Fruit fly (Drosophila melanogaster): ENCODE results near the gene CG44869.
A peak's percentile ranks its signal among the peaks of the same experiment; 100 is the strongest.

Gene CG44869

dm6 chr2L:15401860-15402259 lies 16.3 kb downstream of the CG44869 start:
- TF ChIP-seq EcR (GFP tag; optimal IDR thresholded peaks at IDR 0.05) (no peak), Dll (optimal IDR thresholded peaks at IDR 0.05) (no peak), psq (optimal IDR thresholded peaks at IDR 0.05) (no peak), CG8478 (optimal IDR thresholded peaks at IDR 0.05) (no peak), usp (GFP tag; optimal IDR thresholded peaks at IDR 0.05) (no peak), pan (optimal IDR thresholded peaks at IDR 0.05) (no peak)

dm6 chr2L:15400306-15400851 lies 17.8 kb downstream of the CG44869 start:
- TF ChIP-seq pan (optimal IDR thresholded peaks at IDR 0.05) (no peak), psq (optimal IDR thresholded peaks at IDR 0.05) (no peak), CG8478 (optimal IDR thresholded peaks at IDR 0.05) (no peak), Dll (optimal IDR thresholded peaks at IDR 0.05) (no peak), EcR (GFP tag; optimal IDR thresholded peaks at IDR 0.05) (no peak), usp (GFP tag; optimal IDR thresholded peaks at IDR 0.05) (no peak)

- no peak for TF ChIP-seq CG8478 (optimal IDR thresholded peaks at IDR 0.05)
- no peak for TF ChIP-seq usp (GFP tag; optimal IDR thresholded peaks at IDR 0.05)
- TF ChIP-seq psq (optimal IDR thresholded peaks at IDR 0.05): no peak
- no peak for TF ChIP-seq pan (optimal IDR thresholded peaks at IDR 0.05)
- no peak for TF ChIP-seq EcR (GFP tag; optimal IDR thresholded peaks at IDR 0.05)
- TF ChIP-seq Dll (optimal IDR thresholded peaks at IDR 0.05): no peak
Observed at dm6 chr2L:15396796-15397195, 21.4 kb downstream of the CG44869 start.

dm6 chr2L:15392371-15392770 lies 25.8 kb downstream of the CG44869 start:
- TF ChIP-seq usp (GFP tag; optimal IDR thresholded peaks at IDR 0.05): no peak
- TF ChIP-seq EcR (GFP tag; optimal IDR thresholded peaks at IDR 0.05): no peak
- TF ChIP-seq pan (optimal IDR thresholded peaks at IDR 0.05): no peak
- TF ChIP-seq Dll (optimal IDR thresholded peaks at IDR 0.05): no peak
- no peak for TF ChIP-seq CG8478 (optimal IDR thresholded peaks at IDR 0.05)
- TF ChIP-seq psq (optimal IDR thresholded peaks at IDR 0.05): no peak

dm6 chr2L:15390421-15390820 lies 27.7 kb downstream of the CG44869 start:
- TF ChIP-seq CG8478 (optimal IDR thresholded peaks at IDR 0.05) (no peak), pan (optimal IDR thresholded peaks at IDR 0.05) (no peak), Dll (optimal IDR thresholded peaks at IDR 0.05) (no peak), psq (optimal IDR thresholded peaks at IDR 0.05) (no peak), EcR (GFP tag; optimal IDR thresholded peaks at IDR 0.05) (no peak), usp (GFP tag; optimal IDR thresholded peaks at IDR 0.05) (no peak)

- TF ChIP-seq pan (optimal IDR thresholded peaks at IDR 0.05) (no peak), EcR (GFP tag; optimal IDR thresholded peaks at IDR 0.05) (no peak), psq (optimal IDR thresholded peaks at IDR 0.05) (no peak), Dll (optimal IDR thresholded peaks at IDR 0.05) (no peak), CG8478 (optimal IDR thresholded peaks at IDR 0.05) (no peak), usp (GFP tag; optimal IDR thresholded peaks at IDR 0.05) (no peak)
Observed at dm6 chr2L:15388980-15389379, 29.2 kb downstream of the CG44869 start.

- peak; percentile 64 for TF ChIP-seq pan (optimal IDR thresholded peaks at IDR 0.05)
- TF ChIP-seq Dll (optimal IDR thresholded peaks at IDR 0.05): no peak
- no peak for TF ChIP-seq CG8478 (optimal IDR thresholded peaks at IDR 0.05)
- no peak for TF ChIP-seq EcR (GFP tag; optimal IDR thresholded peaks at IDR 0.05)
- no peak for TF ChIP-seq usp (GFP tag; optimal IDR thresholded peaks at IDR 0.05)
- TF ChIP-seq psq (optimal IDR thresholded peaks at IDR 0.05): no peak
Observed at dm6 chr2L:15387886-15388605, 30.1 kb downstream of the CG44869 start.

- TF ChIP-seq usp (GFP tag; optimal IDR thresholded peaks at IDR 0.05) (no peak), EcR (GFP tag; optimal IDR thresholded peaks at IDR 0.05) (no peak), pan (optimal IDR thresholded peaks at IDR 0.05) (no peak), psq (optimal IDR thresholded peaks at IDR 0.05) (no peak), Dll (optimal IDR thresholded peaks at IDR 0.05) (no peak)
Observed at dm6 chr2L:15386749-15387148, 31.4 kb downstream of the CG44869 start.

- TF ChIP-seq psq (optimal IDR thresholded peaks at IDR 0.05) (no peak), CG8478 (optimal IDR thresholded peaks at IDR 0.05) (no peak), Dll (optimal IDR thresholded peaks at IDR 0.05) (no peak), usp (GFP tag; optimal IDR thresholded peaks at IDR 0.05) (no peak), EcR (GFP tag; optimal IDR thresholded peaks at IDR 0.05) (no peak), pan (optimal IDR thresholded peaks at IDR 0.05) (no peak)
Observed at dm6 chr2L:15386075-15386474, 32.1 kb downstream of the CG44869 start.

- TF ChIP-seq CG8478 (optimal IDR thresholded peaks at IDR 0.05) (no peak), usp (GFP tag; optimal IDR thresholded peaks at IDR 0.05) (no peak)
Observed at dm6 chr2L:15385340-15385739, 32.8 kb downstream of the CG44869 start.

dm6 chr2L:15383026-15383575 lies 35.1 kb downstream of the CG44869 start:
- TF ChIP-seq CG8478 (optimal IDR thresholded peaks at IDR 0.05) (no peak), Dll (optimal IDR thresholded peaks at IDR 0.05) (no peak), EcR (GFP tag; optimal IDR thresholded peaks at IDR 0.05) (no peak), pan (optimal IDR thresholded peaks at IDR 0.05) (no peak), psq (optimal IDR thresholded peaks at IDR 0.05) (no peak), usp (GFP tag; optimal IDR thresholded peaks at IDR 0.05) (no peak)

dm6 chr2L:15371939-15372338 lies 46.2 kb downstream of the CG44869 start:
- no peak for TF ChIP-seq pan (optimal IDR thresholded peaks at IDR 0.05)
- no peak for TF ChIP-seq EcR (GFP tag; optimal IDR thresholded peaks at IDR 0.05)
- TF ChIP-seq usp (GFP tag; optimal IDR thresholded peaks at IDR 0.05): no peak
- no peak for TF ChIP-seq psq (optimal IDR thresholded peaks at IDR 0.05)
- TF ChIP-seq Dll (optimal IDR thresholded peaks at IDR 0.05): no peak
- no peak for TF ChIP-seq CG8478 (optimal IDR thresholded peaks at IDR 0.05)
